Worm (Caenorhabditis elegans): ENCODE measurements around the gene fbxa-14.
"Not testable (repeated sequence)": the region's sequence is repeated elsewhere in the genome, so short reads cannot be mapped to it uniquely, and the experiment has no call there.

DNA sequence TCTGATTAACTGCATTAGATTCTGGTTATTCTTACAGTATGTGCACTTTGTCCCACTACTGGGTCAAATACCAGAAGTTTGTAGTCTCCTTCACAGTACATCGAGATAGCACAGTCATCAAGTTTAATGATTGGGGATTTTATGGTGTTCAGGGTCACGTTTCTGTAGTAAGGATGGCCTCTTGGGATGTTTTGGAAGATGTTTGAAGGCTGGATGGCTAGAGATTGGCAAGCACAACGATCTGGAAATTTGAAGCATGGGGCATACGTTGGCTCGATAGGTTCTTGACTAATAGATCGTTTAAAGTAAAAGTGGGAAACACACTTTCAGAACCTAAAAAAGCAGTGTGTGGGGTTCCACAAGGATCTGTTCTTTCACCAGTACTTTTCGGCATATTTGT is 33.6 kb upstream of the fbxa-14 start, which contains the start of gene Y82E9BR.8:
- TF ChIP-seq ZK337.2 (GFP tag; IDR thresholded peaks at IDR 0.05); skn-1 (tag; optimal IDR thresholded peaks at IDR 0.05); dpl-1 (GFP tag; optimal IDR thresholded peaks at IDR 0.05); nhr-10 (tag; optimal IDR thresholded peaks at IDR 0.05); Y5F2A.4 (GFP tag; optimal IDR thresholded peaks at IDR 0.05); lsy-2 (tag; optimal IDR thresholded peaks at IDR 0.05); lin-38 (GFP tag; IDR thresholded peaks at IDR 0.05); nhr-76 (tag; optimal IDR thresholded peaks at IDR 0.05); lin-39 (tag; optimal IDR thresholded peaks at IDR 0.05); ztf-11 (tag; optimal IDR thresholded peaks at IDR 0.05); ceh-32 (tag; optimal IDR thresholded peaks at IDR 0.05; ENCODE audit: poor library complexity): not testable (repeated sequence)
